Worm (Caenorhabditis elegans): ENCODE measurements around the gene F38A5.2.

- TF ChIP-seq nhr-28 (tag; optimal IDR thresholded peaks at IDR 0.05) (no peak), elt-2 (tag; optimal IDR thresholded peaks at IDR 0.05) (no peak), lir-3 (tag; optimal IDR thresholded peaks at IDR 0.05; ENCODE audit: poor library complexity) (no peak)
These were observed 36.1 kb upstream of the F38A5.2 start, which contains the start of gene C01B10.3 for ce11 chrIV:6621252-6621651.

Data from whole organism, L1 larva.